Worm (Caenorhabditis elegans) whole organism, L2 larva: ENCODE results near the gene F08F3.8.
"Not testable (repeated sequence)": the region's sequence is repeated elsewhere in the genome, so short reads cannot be mapped to it uniquely, and the experiment has no call there.

Experiments used
- ceh-82 ChIP-seq: fragments of 150-350 bp; optimal IDR thresholded peaks from 2 replicates; lab custom pipeline; 2014; ENCODE audit warnings: missing biosample characterization, missing genetic modification characterization
- elt-1 ChIP-seq: fragments of 150-350 bp; optimal IDR thresholded peaks from 2 replicates; lab custom pipeline; 2014; ENCODE audit warnings: missing biosample characterization, missing genetic modification characterization
- elt-3 ChIP-seq: sonication (generic microtip); optimal IDR thresholded peaks from 2 replicates; lab custom pipeline; 2017; ENCODE audit warnings: missing biosample characterization, missing genetic modification characterization
- lin-13 ChIP-seq: fragments of 150-350 bp; optimal IDR thresholded peaks from 2 replicates; lab custom pipeline; 2014; ENCODE audit warnings: missing biosample characterization, missing genetic modification reagents, missing genetic modification characterization
- mdl-1 ChIP-seq, 2 experiments: fragments of 150-350 bp in 1 of 2; sonication (generic microtip) in 1 of 2; optimal IDR thresholded peaks; 2 replicates each; lab custom pipeline; 2017; ENCODE audit warnings: missing biosample characterization in 2 of 2, missing genetic modification characterization in 2 of 2
- nhr-77 ChIP-seq: fragments of 150-350 bp; optimal IDR thresholded peaks from 2 replicates; lab custom pipeline; 2014; ENCODE audit warnings: missing biosample characterization, missing genetic modification characterization

DNA sequence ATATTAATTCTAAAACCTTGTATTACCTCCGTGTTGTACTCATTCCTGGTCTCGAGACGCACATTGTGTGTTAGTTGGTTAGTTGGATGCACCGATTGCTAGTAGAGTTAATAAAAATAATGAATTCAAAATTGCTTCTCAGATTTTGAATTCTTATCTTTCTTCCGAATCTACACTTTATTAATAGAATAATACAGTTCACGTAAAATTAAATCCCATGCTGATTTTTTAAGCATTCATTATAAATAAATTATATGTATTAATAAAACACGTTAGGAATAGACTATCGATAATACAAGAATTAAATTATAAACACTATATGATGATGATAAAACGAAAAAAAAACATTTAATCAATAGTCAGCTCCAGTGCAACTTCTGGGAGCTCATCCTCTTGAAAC lies 36.1 kb upstream of the F08F3.8 start, which contains the start of gene ZC317.6:
- not testable (repeated sequence) for TF ChIP-seq ceh-82 (tag; lab: Kevin White, UChicago); elt-3 (tag; lab: Kevin White, UChicago); lin-13 (GFP tag; lab: Kevin White, UChicago); elt-1 (tag; lab: Kevin White, UChicago); nhr-77 (tag; lab: Kevin White, UChicago); mdl-1 (tag; optimal IDR thresholded peaks at IDR 0.05; lab: Kevin White, UChicago)
